Fruit fly (Drosophila melanogaster) whole organism, wandering third instar larva: ENCODE data around the gene CG8003.

Experiments used
- Abd-B ChIP-seq: fragments of >200 bp; optimal IDR thresholded peaks from 2 replicates; lab custom pipeline; 2017; ENCODE audit warnings: missing biosample characterization, missing genetic modification characterization
- CG32264 ChIP-seq: fragments of 200-800 bp; sonication (Bioruptor generic); optimal IDR thresholded peaks from 2 replicates; lab custom pipeline; 2016; ENCODE audit warnings: missing biosample characterization, missing genetic modification characterization
- CG9705 ChIP-seq: fragments of 200-800 bp; sonication (Bioruptor generic); optimal IDR thresholded peaks from 2 replicates; lab custom pipeline; 2018; ENCODE audit warnings: missing biosample characterization, mild to moderate bottlenecking, missing genetic modification characterization
- CrebA ChIP-seq: fragments of 200-800 bp; sonication (Bioruptor generic); optimal IDR thresholded peaks from 2 replicates; lab custom pipeline; 2016; ENCODE audit warnings: missing biosample characterization, mild to moderate bottlenecking, missing genetic modification characterization, borderline replicate concordance
- Dfd ChIP-seq: fragments of >200 bp; optimal IDR thresholded peaks from 2 replicates; lab custom pipeline; 2017; ENCODE audit warnings: missing biosample characterization, missing genetic modification characterization
- Dif ChIP-seq: fragments of 200-275, 200-300 bp; sonication (Bioruptor generic); optimal IDR thresholded peaks from 2 replicates; lab custom pipeline; 2018; ENCODE audit warnings: missing biosample characterization, missing genetic modification characterization; ENCODE audit not compliant: partially characterized antibody
- GATAd ChIP-seq: sonication (Bioruptor generic); optimal IDR thresholded peaks from 2 replicates; lab custom pipeline; 2016; ENCODE audit warnings: missing biosample characterization, missing genetic modification characterization
- HLH106 ChIP-seq: fragments of 200-800 bp; optimal IDR thresholded peaks from 3 replicates; lab custom pipeline; 2019; ENCODE audit warnings: missing biosample characterization, mild to moderate bottlenecking, missing genetic modification characterization, moderate library complexity
- Hnf4 ChIP-seq: fragments of 200-800 bp; sonication (Bioruptor generic); optimal IDR thresholded peaks from 2 replicates; lab custom pipeline; 2016; ENCODE audit warnings: missing biosample characterization, mild to moderate bottlenecking, missing genetic modification characterization
- Hr78 ChIP-seq: fragments of >200 bp; optimal IDR thresholded peaks from 2 replicates; lab custom pipeline; 2017; ENCODE audit warnings: missing biosample characterization, missing genetic modification characterization
- Hr83 ChIP-seq: fragments of 200-300 bp; sonication (Bioruptor generic); optimal IDR thresholded peaks from 2 replicates; lab custom pipeline; 2016; ENCODE audit warnings: missing biosample characterization, mild to moderate bottlenecking, missing genetic modification characterization, moderate library complexity; ENCODE audit not compliant: poor library complexity, severe bottlenecking
- Jra ChIP-seq: sonication (Bioruptor generic); optimal IDR thresholded peaks from 2 replicates; lab custom pipeline; 2016; ENCODE audit warnings: missing biosample characterization, missing genetic modification characterization
- Mio ChIP-seq: sonication (Bioruptor generic); optimal IDR thresholded peaks from 2 replicates; lab custom pipeline; 2016; ENCODE audit warnings: missing biosample characterization, missing genetic modification characterization
- Myc ChIP-seq: fragments of >200 bp; optimal IDR thresholded peaks from 2 replicates; lab custom pipeline; 2017
- N ChIP-seq: fragments of >200 bp; optimal IDR thresholded peaks from 2 replicates; lab custom pipeline; 2018; ENCODE audit warnings: missing biosample characterization, missing external identifiers, missing genetic modification characterization
- OdsH ChIP-seq: fragments of 200-800 bp; sonication (Bioruptor generic); optimal IDR thresholded peaks from 2 replicates; lab custom pipeline; 2016; ENCODE audit warnings: missing biosample characterization, mild to moderate bottlenecking, missing genetic modification characterization
- Rel ChIP-seq, 2 experiments: fragments of 200-800 bp; sonication (Bioruptor generic) in 1 of 2; optimal IDR thresholded peaks; 2 replicates in 1 of 2; 3 replicates in 1 of 2; lab custom pipeline; 2016 to 2019; ENCODE audit warnings: mild to moderate bottlenecking in 2 of 2, missing biosample characterization in 2 of 2, missing genetic modification characterization in 2 of 2, moderate library complexity in 1 of 2
- Sp1 ChIP-seq: fragments of 200-800 bp; sonication (Bioruptor generic); optimal IDR thresholded peaks from 3 replicates; lab custom pipeline; 2019; ENCODE audit warnings: missing biosample characterization, mild to moderate bottlenecking, missing genetic modification characterization, moderate library complexity
- Vsx2 ChIP-seq: fragments of 200-300, 225-300 bp; sonication (Bioruptor generic); optimal IDR thresholded peaks from 2 replicates; lab custom pipeline; 2018; ENCODE audit warnings: missing biosample characterization, missing genetic modification characterization; ENCODE audit not compliant: partially characterized antibody
- brk ChIP-seq: fragments of 200-800 bp; sonication (Bioruptor generic); optimal IDR thresholded peaks from 2 replicates; lab custom pipeline; 2016; ENCODE audit warnings: missing biosample characterization, mild to moderate bottlenecking, missing genetic modification characterization
- dl ChIP-seq, 2 experiments: fragments of 175-275, 200-275 bp in 1 of 2; fragments of 200-275 bp in 1 of 2; sonication (Bioruptor generic); optimal IDR thresholded peaks; lab custom pipeline; 2018; ENCODE audit warnings: mild to moderate bottlenecking in 2 of 2, missing biosample characterization in 2 of 2, missing genetic modification characterization in 2 of 2, moderate library complexity in 2 of 2; ENCODE audit not compliant: partially characterized antibody in 2 of 2, insufficient read depth in 1 of 2
- dmrt93B ChIP-seq: fragments of 200-800 bp; sonication (Bioruptor generic); optimal IDR thresholded peaks from 2 replicates; lab custom pipeline; 2018; ENCODE audit warnings: missing biosample characterization, mild to moderate bottlenecking, missing genetic modification characterization
- dsf ChIP-seq: sonication (Bioruptor generic); optimal IDR thresholded peaks from 2 replicates; lab custom pipeline; 2016; ENCODE audit warnings: missing biosample characterization, missing genetic modification characterization, borderline replicate concordance
- ey ChIP-seq: fragments of 200-800 bp; sonication (Bioruptor generic); optimal IDR thresholded peaks from 2 replicates; lab custom pipeline; 2016; ENCODE audit warnings: missing biosample characterization, missing genetic modification characterization
- foxo ChIP-seq, 2 experiments: fragments of 200-800 bp; sonication (Bioruptor generic); optimal IDR thresholded peaks; 2 replicates in 1 of 2; 3 replicates in 1 of 2; lab custom pipeline; 2016 to 2017; ENCODE audit warnings: missing biosample characterization in 2 of 2, missing genetic modification characterization in 2 of 2
- fru ChIP-seq: fragments of 200-800 bp; sonication (Bioruptor generic); optimal IDR thresholded peaks from 3 replicates; lab custom pipeline; 2016; ENCODE audit warnings: missing biosample characterization, mild to moderate bottlenecking, missing genetic modification characterization
- h ChIP-seq: fragments of 200-800 bp; sonication (Bioruptor generic); optimal IDR thresholded peaks from 3 replicates; lab custom pipeline; 2016; ENCODE audit warnings: missing biosample characterization, mild to moderate bottlenecking, missing genetic modification characterization
- lola ChIP-seq: fragments of >200 bp; optimal IDR thresholded peaks from 2 replicates; lab custom pipeline; 2017; ENCODE audit warnings: missing biosample characterization, missing genetic modification characterization
- pan ChIP-seq: fragments of >200 bp; optimal IDR thresholded peaks from 2 replicates; lab custom pipeline; 2017
- psq ChIP-seq: fragments of 200-800 bp; sonication (Bioruptor generic); optimal IDR thresholded peaks from 3 replicates; lab custom pipeline; 2017; ENCODE audit warnings: missing biosample characterization, mild to moderate bottlenecking, missing genetic modification characterization, moderate library complexity
- rgr ChIP-seq: fragments of 200-800 bp; sonication (Bioruptor generic); optimal IDR thresholded peaks from 3 replicates; lab custom pipeline; 2016; ENCODE audit warnings: missing biosample characterization, mild to moderate bottlenecking, missing genetic modification characterization
- sage ChIP-seq: fragments of 200-800 bp; sonication (Bioruptor generic); optimal IDR thresholded peaks from 2 replicates; lab custom pipeline; 2016; ENCODE audit warnings: missing biosample characterization, mild to moderate bottlenecking, missing genetic modification characterization
- sv ChIP-seq: fragments of 200-800 bp; sonication (Bioruptor generic); optimal IDR thresholded peaks from 3 replicates; lab custom pipeline; 2016; ENCODE audit warnings: missing biosample characterization, missing genetic modification characterization
- tai ChIP-seq: sonication (Bioruptor generic); optimal IDR thresholded peaks from 2 replicates; lab custom pipeline; 2016; ENCODE audit warnings: missing biosample characterization, missing genetic modification characterization
- usp ChIP-seq: fragments of >200 bp; optimal IDR thresholded peaks from 2 replicates; lab custom pipeline; 2017; ENCODE audit warnings: missing biosample characterization, missing genetic modification characterization
- woc ChIP-seq: sonication (Bioruptor generic); optimal IDR thresholded peaks from 2 replicates; lab custom pipeline; 2016; ENCODE audit warnings: missing biosample characterization, mild to moderate bottlenecking, missing genetic modification characterization

The CG8003 gene

dm6 chr3L:10698182-10698581 lies 36.9 kb downstream of the CG8003 start:
- TF ChIP-seq HLH106 (peak; percentile 29), dmrt93B (peak; percentile 15), Myc (peak; percentile 67), tai (GFP tag; lab: Kevin White, UChicago) (peak; percentile 8), Mio (no peak)

dm6 chr3L:10702216-10702615 lies 40.9 kb downstream of the CG8003 start:
- TF ChIP-seq Abd-B (GFP tag; lab: Kevin White, UChicago), result no peak

- TF ChIP-seq sv (no peak), fru (GFP tag; lab: Kevin White, UChicago) (peak; percentile 27), Rel (GFP tag; optimal IDR thresholded peaks at IDR 0.05; lab: Kevin White, UChicago) (no peak), Rel (tag; optimal IDR thresholded peaks at IDR 0.05; lab: Kevin White, UChicago) (no peak), HLH106 (peak; percentile 34), Hr78 (GFP tag; lab: Kevin White, UChicago) (no peak), h (GFP tag; lab: Kevin White, UChicago) (peak; percentile 9), Vsx2 (GFP tag; lab: Kevin White, UChicago) (no peak), foxo (GFP tag; optimal IDR thresholded peaks at IDR 0.05; lab: Kevin White, UChicago) (peak in 1 of 2 experiments; percentile 42), lola (GFP tag; lab: Kevin White, UChicago) (no peak), N (GFP tag; lab: Kevin White, UChicago) (no peak), OdsH (GFP tag; lab: Kevin White, UChicago) (peak; percentile 24), Sp1 (GFP tag; lab: Kevin White, UChicago) (peak; percentile 43), Myc (no peak)
- TF ChIP-seq, all 38 proteins: peak for 6
These were observed 43.3 kb downstream of the CG8003 start for dm6 chr3L:10704482-10704993.

- TF ChIP-seq foxo (GFP tag; optimal IDR thresholded peaks at IDR 0.05; lab: Kevin White, UChicago) (peak in 1 of 2 experiments; percentile 55), Sp1 (GFP tag; lab: Kevin White, UChicago) (peak; percentile 48), h (GFP tag; lab: Kevin White, UChicago) (peak; percentile 12), Hnf4 (peak; percentile 0), fru (GFP tag; lab: Kevin White, UChicago) (peak; percentile 47), psq (GFP tag; lab: Kevin White, UChicago) (peak; percentile 18), Rel (GFP tag; optimal IDR thresholded peaks at IDR 0.05; lab: Kevin White, UChicago) (no peak), Rel (tag; optimal IDR thresholded peaks at IDR 0.05; lab: Kevin White, UChicago) (no peak), dmrt93B (peak; percentile 67), Abd-B (GFP tag; lab: Kevin White, UChicago) (no peak), CG9705 (GFP tag; lab: Kevin White, UChicago) (no peak), HLH106 (peak; percentile 59), OdsH (GFP tag; lab: Kevin White, UChicago) (peak; percentile 30), ey (GFP tag; lab: Kevin White, UChicago) (no peak)
These were observed 47.9 kb downstream of the CG8003 start for dm6 chr3L:10709132-10709531.

dm6 chr3L:10711352-10711751 lies 50.1 kb downstream of the CG8003 start:
- TF ChIP-seq pan, result no peak
- peak; percentile 81 for TF ChIP-seq brk (GFP tag; lab: Kevin White, UChicago)
- peak; percentile 85 for TF ChIP-seq rgr (GFP tag; lab: Kevin White, UChicago)
- no peak for TF ChIP-seq sv
- peak; percentile 80 for TF ChIP-seq HLH106
- TF ChIP-seq dmrt93B, result peak; percentile 62
- TF ChIP-seq sage (GFP tag; lab: Kevin White, UChicago), result peak; percentile 60
- no peak for TF ChIP-seq N (GFP tag; lab: Kevin White, UChicago)
- peak; percentile 72 for TF ChIP-seq woc (GFP tag; lab: Kevin White, UChicago)
- TF ChIP-seq ey (GFP tag; lab: Kevin White, UChicago), result peak; percentile 69
- TF ChIP-seq CrebA (GFP tag; lab: Kevin White, UChicago), result no peak
- no peak for TF ChIP-seq Dif (GFP tag; lab: Kevin White, UChicago)
- TF ChIP-seq foxo (GFP tag; optimal IDR thresholded peaks at IDR 0.05; lab: Kevin White, UChicago), result peak in 1 of 2 experiments; percentile 86
- peak; percentile 82 for TF ChIP-seq h (GFP tag; lab: Kevin White, UChicago)
- TF ChIP-seq GATAd, result no peak
- TF ChIP-seq OdsH (GFP tag; lab: Kevin White, UChicago), result peak; percentile 84
- no peak for TF ChIP-seq Abd-B (GFP tag; lab: Kevin White, UChicago)
- no peak for TF ChIP-seq dsf (GFP tag; lab: Kevin White, UChicago)
- peak; percentile 91 for TF ChIP-seq psq (GFP tag; lab: Kevin White, UChicago)
- no peak for TF ChIP-seq tai (GFP tag; lab: Kevin White, UChicago)
- TF ChIP-seq Myc, result no peak
- peak; percentile 17 for TF ChIP-seq Dfd (GFP tag; lab: Kevin White, UChicago)
- peak; percentile 36 for TF ChIP-seq Hnf4
- peak; percentile 25 for TF ChIP-seq Jra (GFP tag; lab: Kevin White, UChicago)
- TF ChIP-seq usp (GFP tag; lab: Kevin White, UChicago), result no peak
- no peak for TF ChIP-seq CG32264 (GFP tag; lab: Kevin White, UChicago)
- TF ChIP-seq Vsx2 (GFP tag; lab: Kevin White, UChicago), result no peak
- peak; percentile 80 for TF ChIP-seq fru (GFP tag; lab: Kevin White, UChicago)
- no peak for TF ChIP-seq lola (GFP tag; lab: Kevin White, UChicago)
- peak; percentile 40 for TF ChIP-seq Rel (GFP tag; optimal IDR thresholded peaks at IDR 0.05; lab: Kevin White, UChicago)
- peak; percentile 1 for TF ChIP-seq Rel (tag; optimal IDR thresholded peaks at IDR 0.05; lab: Kevin White, UChicago)
- TF ChIP-seq Hr83 (GFP tag; lab: Kevin White, UChicago), result no peak
- no peak for TF ChIP-seq dl (GFP tag; optimal IDR thresholded peaks at IDR 0.05; lab: Kevin White, UChicago; ENCODE audit: insufficient read depth in 1 of 2, partially characterized antibody in 2 of 2)
- no peak for TF ChIP-seq Hr78 (GFP tag; lab: Kevin White, UChicago)
- peak; percentile 86 for TF ChIP-seq Sp1 (GFP tag; lab: Kevin White, UChicago)
